Worm (Caenorhabditis elegans): Measurements from ENCODE around the gene Y43F8C.7.

- TF ChIP-seq lsy-2 (tag; optimal IDR thresholded peaks at IDR 0.05) (no peak), nhr-76 (tag; optimal IDR thresholded peaks at IDR 0.05) (no peak), ztf-4 (tag; optimal IDR thresholded peaks at IDR 0.05) (no peak), ets-5 (GFP tag; IDR thresholded peaks at IDR 0.05) (no peak), nhr-20 (tag; optimal IDR thresholded peaks at IDR 0.05) (no peak), nhr-12 (tag; optimal IDR thresholded peaks at IDR 0.05) (no peak)
Measured at ce11 chrV:19671816-19672215, 28.0 kb upstream of the Y43F8C.7 start.
